Worm (Caenorhabditis elegans): ENCODE measurements around the gene lgc-33.

lgc-33 gene

DNA sequence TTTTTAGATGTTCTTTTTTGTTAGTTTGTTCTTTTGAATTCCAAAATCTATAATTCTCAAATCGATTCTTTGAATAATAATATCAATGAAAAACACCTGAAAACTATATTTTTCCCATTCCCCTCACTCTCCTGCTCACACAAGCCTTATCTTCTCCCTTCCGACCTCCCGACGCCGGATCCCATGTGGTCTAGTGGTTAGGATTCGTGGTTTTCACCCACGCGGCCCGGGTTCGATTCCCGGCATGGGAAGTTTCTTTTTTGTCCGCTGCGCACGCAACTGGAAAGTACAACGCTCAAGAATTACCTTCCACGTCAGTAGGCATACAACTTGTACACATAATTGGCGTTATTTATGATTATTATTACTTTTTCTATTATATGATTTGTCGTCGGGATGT is 2.7 kb upstream of the lgc-33 start:
- TF ChIP-seq lin-35 (GFP tag; optimal IDR thresholded peaks at IDR 0.05) = peak; percentile 60 to 72
- no peak for TF ChIP-seq unc-62 (GFP tag; optimal IDR thresholded peaks at IDR 0.05)
- no peak for TF ChIP-seq ets-5 (GFP tag; IDR thresholded peaks at IDR 0.05)
- peak; percentile 2 for TF ChIP-seq skn-1 (tag; optimal IDR thresholded peaks at IDR 0.05)
- TF ChIP-seq lir-3 (tag; optimal IDR thresholded peaks at IDR 0.05; ENCODE audit: poor library complexity) = no peak
- TF ChIP-seq swsn-7 (tag; optimal IDR thresholded peaks at IDR 0.05) = peak; percentile 53
- peak; percentile 19 for TF ChIP-seq xbp-1 (tag; optimal IDR thresholded peaks at IDR 0.05)
- no peak for TF ChIP-seq hpl-2 (GFP tag; optimal IDR thresholded peaks at IDR 0.05)
- TF ChIP-seq efl-1 (optimal IDR thresholded peaks at IDR 0.05) = peak; percentile 52 to 53
- TF ChIP-seq efl-1 (GFP tag; optimal IDR thresholded peaks at IDR 0.05 in 1 of 2) = peak; percentile 46 to 94
- no peak for TF ChIP-seq ceh-8 (GFP tag; optimal IDR thresholded peaks at IDR 0.05)
- TF ChIP-seq ceh-88 (GFP tag; IDR thresholded peaks at IDR 0.05) = no peak
- peak; percentile 6 to 66 (median 23) for TF ChIP-seq ceh-82 (tag; optimal IDR thresholded peaks at IDR 0.05)
- TF ChIP-seq dpl-1 (GFP tag; optimal IDR thresholded peaks at IDR 0.05) = peak; percentile 17 to 59 (median 40)
- no peak for TF ChIP-seq mef-2 (tag; optimal IDR thresholded peaks at IDR 0.05)
- TF ChIP-seq alr-1 (tag; optimal IDR thresholded peaks at IDR 0.05; ENCODE audit: borderline replicate concordance) = no peak
- peak in 1 of 6 experiments; percentile 34 for TF ChIP-seq elt-3 (tag; optimal IDR thresholded peaks at IDR 0.05)
- TF ChIP-seq nhr-77 (tag; optimal IDR thresholded peaks at IDR 0.05) = peak; percentile 52
- TF ChIP-seq nhr-20 (tag; optimal IDR thresholded peaks at IDR 0.05) = peak; percentile 60
- peak in 1 of 2 experiments; percentile 64 for TF ChIP-seq mdl-1 (tag; optimal IDR thresholded peaks at IDR 0.05)
- TF ChIP-seq zip-4 (GFP tag; optimal IDR thresholded peaks at IDR 0.05) = no peak
- TF ChIP-seq blmp-1 (tag; optimal IDR thresholded peaks at IDR 0.05) = peak; percentile 38
- peak; percentile 52 for TF ChIP-seq nhr-90 (tag; optimal IDR thresholded peaks at IDR 0.05; ENCODE audit: poor library complexity)
- no peak for TF ChIP-seq lin-39 (tag; optimal IDR thresholded peaks at IDR 0.05)
- no peak for TF ChIP-seq pax-3 (tag; optimal IDR thresholded peaks at IDR 0.05)
- no peak for TF ChIP-seq grh-1 (GFP tag; IDR thresholded peaks at IDR 0.05)
- no peak for TF ChIP-seq vab-15 (tag; optimal IDR thresholded peaks at IDR 0.05)
- TF ChIP-seq rnt-1 (tag; optimal IDR thresholded peaks at IDR 0.05) = no peak
- no peak for TF ChIP-seq fkh-8 (tag; optimal IDR thresholded peaks at IDR 0.05)
- no peak for TF ChIP-seq lin-14 (GFP tag; optimal IDR thresholded peaks at IDR 0.05)
- no peak for TF ChIP-seq unc-130 (tag; optimal IDR thresholded peaks at IDR 0.05)
- no peak for TF ChIP-seq pqm-1 (tag; optimal IDR thresholded peaks at IDR 0.05)
- no peak; the same call in 1 of the 2 replicates for TF ChIP-seq isw-1 (GFP tag; IDR thresholded peaks at IDR 0.05)
- no peak for TF ChIP-seq ztf-4 (tag; optimal IDR thresholded peaks at IDR 0.05)
- TF ChIP-seq jun-1 (tag; optimal IDR thresholded peaks at IDR 0.05) = no peak
- peak; percentile 7 to 53 for TF ChIP-seq lsy-2 (tag; optimal IDR thresholded peaks at IDR 0.05)
- peak; percentile 77 for TF ChIP-seq snu-23 (GFP tag; optimal IDR thresholded peaks at IDR 0.05)
- TF ChIP-seq lin-15B (tag; optimal IDR thresholded peaks at IDR 0.05) = no peak
- no peak for TF ChIP-seq tlp-1 (tag; optimal IDR thresholded peaks at IDR 0.05)
- peak; percentile 37 for TF ChIP-seq tbx-2 (tag; optimal IDR thresholded peaks at IDR 0.05)
- TF ChIP-seq zag-1 (tag; optimal IDR thresholded peaks at IDR 0.05) = no peak
- no peak for TF ChIP-seq nhr-19 (GFP tag; conservative IDR thresholded peaks at IDR 0.05)
- TF ChIP-seq elt-2 (tag; optimal IDR thresholded peaks at IDR 0.05) = no peak
- no peak for TF ChIP-seq nhr-237 (tag; optimal IDR thresholded peaks at IDR 0.05)
- TF ChIP-seq fkh-4 (tag; optimal IDR thresholded peaks at IDR 0.05; ENCODE audit: borderline replicate concordance) = no peak
- TF ChIP-seq unc-30 (tag; optimal IDR thresholded peaks at IDR 0.05) = no peak
- TF ChIP-seq fkh-10 (GFP tag; optimal IDR thresholded peaks at IDR 0.05) = no peak
- peak; percentile 8 for TF ChIP-seq C04F5.9 (tag; optimal IDR thresholded peaks at IDR 0.05)
- TF ChIP-seq snpc-4 (tag; optimal IDR thresholded peaks at IDR 0.05) = peak; percentile 47
- no peak for TF ChIP-seq sup-37 (GFP tag; optimal IDR thresholded peaks at IDR 0.05)
- no peak for TF ChIP-seq egl-13 (tag; optimal IDR thresholded peaks at IDR 0.05)
- TF ChIP-seq F16B12.6 (tag; optimal IDR thresholded peaks at IDR 0.05) = peak; percentile 39
- TF ChIP-seq lin-13 (GFP tag; optimal IDR thresholded peaks at IDR 0.05) = peak; percentile 41

Measured in whole organism, L1 larva.